Worm (Caenorhabditis elegans) whole organism, L1 larva: Measurements from ENCODE around the gene F41H10.4.

ENCODE experiments used
- ama-1 ChIP-seq: fragments of 150-350 bp; optimal IDR thresholded peaks from 2 replicates; lab custom pipeline; 2014
- elt-3 ChIP-seq, 6 experiments: fragments of 150-350 bp in 1 of 6; sonication (generic microtip); optimal IDR thresholded peaks; 2 replicates each; lab custom pipeline; 2017 to 2018; ENCODE audit warnings: missing biosample characterization in 6 of 6, missing genetic modification characterization in 6 of 6, inconsistent platforms in 1 of 6
- lin-39 ChIP-seq: fragments of 150-350 bp; optimal IDR thresholded peaks from 2 replicates; lab custom pipeline; 2014; ENCODE audit warnings: missing biosample characterization, missing genetic modification reagents, missing genetic modification characterization
- lsy-2 ChIP-seq, 2 experiments: fragments of 150-350 bp; optimal IDR thresholded peaks; 2 replicates each; lab custom pipeline; 2014; ENCODE audit warnings: missing biosample characterization in 2 of 2, missing genetic modification characterization in 2 of 2
- nhr-19 ChIP-seq: fragments of 200-800 bp; sonication (Bioruptor generic); conservative IDR thresholded peaks from 2 replicates; pipeline ENCODE4 v1.3.6; 2022; ENCODE audit warnings: missing genetic modification characterization, missing compliant biosample characterization
- nhr-77 ChIP-seq: fragments of 150-350 bp; optimal IDR thresholded peaks from 2 replicates; lab custom pipeline; 2014; ENCODE audit warnings: missing biosample characterization, missing genetic modification characterization
- unc-62 ChIP-seq: fragments of 150-350 bp; optimal IDR thresholded peaks from 2 replicates; lab custom pipeline; 2014; ENCODE audit warnings: missing biosample characterization, missing genetic modification reagents, missing genetic modification characterization
- unc-86 ChIP-seq: sonication (generic microtip); optimal IDR thresholded peaks from 2 replicates; lab custom pipeline; 2016; ENCODE audit warnings: missing genetic modification characterization, missing compliant biosample characterization

DNA sequence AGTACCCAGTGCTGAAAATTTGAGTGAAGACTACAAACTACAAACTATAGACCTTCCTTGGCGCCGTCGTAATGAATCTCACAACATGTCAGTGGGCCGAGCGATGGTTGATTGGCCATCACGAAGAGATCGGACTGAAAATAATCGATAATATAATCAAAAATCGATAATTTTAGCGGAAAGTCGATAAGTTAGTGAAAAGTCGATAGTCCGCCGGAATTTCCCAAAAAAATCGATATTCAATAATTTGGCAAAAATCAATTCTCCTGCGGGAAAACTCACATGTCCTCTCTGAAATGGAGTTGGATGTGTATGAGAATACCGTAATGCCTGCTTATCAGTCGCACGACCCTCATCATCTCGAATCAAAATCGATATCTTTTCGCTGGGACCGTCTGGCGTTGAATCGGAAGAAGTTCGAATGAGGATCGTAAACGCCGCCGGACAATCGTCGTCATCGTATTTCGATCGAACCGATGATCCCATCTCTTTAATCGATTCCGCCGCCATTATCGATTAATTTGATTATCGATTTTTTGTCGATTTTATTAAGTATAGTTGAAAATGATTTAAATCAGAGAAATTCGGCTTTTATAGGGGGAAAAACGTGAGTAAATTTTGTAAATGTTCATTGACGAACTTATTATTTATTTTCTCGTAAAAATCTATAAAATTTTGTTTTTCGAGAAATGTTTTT, 47.4 kb downstream of the F41H10.4 start, which contains the start of gene ZK616.8:
- no peak for TF ChIP-seq unc-86 (tag; lab: Kevin White, UChicago)
- no peak for TF ChIP-seq nhr-77 (tag; lab: Kevin White, UChicago)
- no peak for TF ChIP-seq ama-1 (lab: Kevin White, UChicago)
- no peak for TF ChIP-seq nhr-19 (GFP tag; lab: Robert Waterston, UW)
- TF ChIP-seq unc-62 (GFP tag; lab: Kevin White, UChicago), result no peak
- no peak for TF ChIP-seq lin-39 (tag; lab: Kevin White, UChicago)
- no peak for TF ChIP-seq elt-3 (tag; optimal IDR thresholded peaks at IDR 0.05; lab: Kevin White, UChicago)
- no peak for TF ChIP-seq lsy-2 (tag; optimal IDR thresholded peaks at IDR 0.05; lab: Kevin White, UChicago)
